Worm (Caenorhabditis elegans) whole organism, young adult: Measurements from ENCODE around the gene F52C9.3.

Source experiments
- B0261.1 ChIP-seq: sonication (generic microtip); optimal IDR thresholded peaks from 2 replicates; lab custom pipeline; 2016; ENCODE audit warnings: mild to moderate bottlenecking, missing genetic modification characterization, moderate library complexity, missing compliant biosample characterization
- C06A6.2 ChIP-seq: fragments of 200-800 bp; sonication (Bioruptor generic); conservative IDR thresholded peaks from 2 replicates; pipeline ENCODE4 v1.3.6; 2022; ENCODE audit warnings: missing genetic modification characterization, missing compliant biosample characterization
- F39B2.1 ChIP-seq: fragments of 200-800 bp; sonication (Bioruptor generic); IDR thresholded peaks from 2 replicates; pipeline ENCODE4 v1.3.6; 2022; ENCODE audit warnings: missing genetic modification reagents, missing genetic modification characterization, missing compliant biosample characterization
- F52B5.7 ChIP-seq: sonication (generic microtip); optimal IDR thresholded peaks from 2 replicates; lab custom pipeline; 2016; ENCODE audit warnings: mild to moderate bottlenecking, missing genetic modification characterization, missing compliant biosample characterization
- F55B11.4 ChIP-seq: sonication (generic microtip); optimal IDR thresholded peaks from 2 replicates; lab custom pipeline; 2016; ENCODE audit warnings: missing compliant biosample characterization, missing genetic modification characterization, borderline replicate concordance; ENCODE audit not compliant: insufficient read depth
- F57C9.4 ChIP-seq: sonication (generic microtip); optimal IDR thresholded peaks from 2 replicates; lab custom pipeline; 2017; ENCODE audit warnings: mild to moderate bottlenecking, missing genetic modification characterization, missing compliant biosample characterization
- K12H6.12 ChIP-seq: fragments of 200-800 bp; sonication (Bioruptor generic); optimal IDR thresholded peaks from 2 replicates; lab custom pipeline; 2018; ENCODE audit warnings: mild to moderate bottlenecking, missing genetic modification characterization, missing compliant biosample characterization
- Y53F4B.3 ChIP-seq: fragments of 200-800 bp; sonication (Bioruptor generic); IDR thresholded peaks from 2 replicates; pipeline ENCODE4 v1.3.6; 2022; ENCODE audit warnings: missing genetic modification reagents, missing genetic modification characterization, missing compliant biosample characterization
- Y79H2A.3 ChIP-seq: fragments of 200-800 bp; sonication (Bioruptor generic); conservative IDR thresholded peaks from 2 replicates; pipeline ENCODE4 v1.3.6; 2022; ENCODE audit warnings: missing genetic modification reagents, missing genetic modification characterization, missing compliant biosample characterization
- athp-1 ChIP-seq: sonication (generic microtip); optimal IDR thresholded peaks from 2 replicates; lab custom pipeline; 2017; ENCODE audit warnings: mild to moderate bottlenecking, missing genetic modification characterization, missing compliant biosample characterization
- attf-3 ChIP-seq: fragments of 200-800 bp; sonication (Bioruptor generic); conservative IDR thresholded peaks from 2 replicates; pipeline ENCODE4 v1.3.6; 2022; ENCODE audit warnings: missing genetic modification reagents, missing genetic modification characterization, missing compliant biosample characterization
- attf-5 ChIP-seq: fragments of 200-800 bp; sonication (Bioruptor generic); optimal IDR thresholded peaks from 2 replicates; lab custom pipeline; 2018; ENCODE audit warnings: mild to moderate bottlenecking, missing genetic modification characterization, missing compliant biosample characterization
- bed-2 ChIP-seq: fragments of 200-800 bp; sonication (Bioruptor generic); IDR thresholded peaks from 2 replicates; pipeline ENCODE4 v1.3.6; 2022; ENCODE audit warnings: missing genetic modification reagents, missing genetic modification characterization, missing compliant biosample characterization
- ccch-3 ChIP-seq: fragments of 200-800 bp; sonication (Bioruptor generic); optimal IDR thresholded peaks from 2 replicates; lab custom pipeline; 2018; ENCODE audit warnings: mild to moderate bottlenecking, missing genetic modification characterization, missing compliant biosample characterization
- cebp-1 ChIP-seq, 2 experiments: fragments of 200-800 bp in 1 of 2; sonication (Bioruptor generic) in 1 of 2; sonication (generic microtip) in 1 of 2; IDR thresholded peaks in 1 of 2; optimal IDR thresholded peaks in 1 of 2; 2 replicates each; pipeline versions ENCODE4 v1.3.6 to Lab custom; 2017 to 2022; ENCODE audit warnings: missing compliant biosample characterization in 2 of 2, missing genetic modification characterization in 2 of 2, mild to moderate bottlenecking in 1 of 2, missing genetic modification reagents in 1 of 2, moderate library complexity in 1 of 2
- ceh-27 ChIP-seq: fragments of 200-800 bp; sonication (Bioruptor generic); optimal IDR thresholded peaks from 2 replicates; lab custom pipeline; 2018; ENCODE audit warnings: mild to moderate bottlenecking, missing genetic modification characterization, moderate library complexity, missing compliant biosample characterization
- chd-7 ChIP-seq: sonication (generic microtip); optimal IDR thresholded peaks from 2 replicates; lab custom pipeline; 2016; ENCODE audit warnings: mild to moderate bottlenecking, missing genetic modification characterization, moderate library complexity, missing compliant biosample characterization
- egrh-3 ChIP-seq: fragments of 200-800 bp; sonication (Bioruptor generic); IDR thresholded peaks from 2 replicates; pipeline ENCODE4 v1.3.6; 2022; ENCODE audit warnings: missing genetic modification reagents, missing genetic modification characterization, missing compliant biosample characterization
- hrde-1 ChIP-seq: sonication (generic microtip); optimal IDR thresholded peaks from 2 replicates; lab custom pipeline; 2016; ENCODE audit warnings: missing genetic modification characterization, mild to moderate bottlenecking, missing compliant biosample characterization, moderate library complexity, missing genotype, missing genetic modification reagents, borderline replicate concordance
- hsf-1 ChIP-seq: fragments of 200-800 bp; sonication (Bioruptor generic); IDR thresholded peaks from 2 replicates; pipeline ENCODE4 v1.3.6; 2022; ENCODE audit warnings: missing genetic modification reagents, missing genetic modification characterization, missing compliant biosample characterization
- lag-1 ChIP-seq: fragments of 200-800 bp; sonication (Bioruptor generic); IDR thresholded peaks from 2 replicates; pipeline ENCODE4 v1.3.6; 2022; ENCODE audit warnings: missing genetic modification reagents, missing genetic modification characterization, missing compliant biosample characterization
- let-526 ChIP-seq: fragments of 200-800 bp; sonication (Bioruptor generic); IDR thresholded peaks from 2 replicates; pipeline ENCODE4 v1.3.6; 2022; ENCODE audit warnings: missing genetic modification reagents, missing genetic modification characterization, missing compliant biosample characterization
- let-607 ChIP-seq, 2 experiments: fragments of 200-800 bp in 1 of 2; sonication (Bioruptor generic) in 1 of 2; sonication (generic microtip) in 1 of 2; optimal IDR thresholded peaks; 2 replicates each; lab custom pipeline; 2016 to 2018; ENCODE audit warnings: mild to moderate bottlenecking in 2 of 2, missing compliant biosample characterization in 2 of 2, missing genetic modification characterization in 2 of 2, moderate library complexity in 2 of 2, missing genotype in 1 of 2
- lin-54 ChIP-seq: fragments of 200-800 bp; sonication (Bioruptor generic); optimal IDR thresholded peaks from 2 replicates; lab custom pipeline; 2018; ENCODE audit warnings: mild to moderate bottlenecking, missing genetic modification characterization, missing compliant biosample characterization
- madf-10 ChIP-seq: sonication (generic microtip); optimal IDR thresholded peaks from 2 replicates; lab custom pipeline; 2016; ENCODE audit warnings: mild to moderate bottlenecking, missing genetic modification characterization, missing compliant biosample characterization
- madf-3 ChIP-seq: fragments of 200-800 bp; sonication (Bioruptor generic); IDR thresholded peaks from 2 replicates; pipeline ENCODE4 v1.3.6; 2022; ENCODE audit warnings: missing genetic modification reagents, missing genetic modification characterization, missing compliant biosample characterization
- madf-6 ChIP-seq: fragments of 200-800 bp; sonication (Bioruptor generic); IDR thresholded peaks from 2 replicates; pipeline ENCODE4 v1.3.6; 2022; ENCODE audit warnings: missing genetic modification reagents, missing genetic modification characterization, missing compliant biosample characterization
- madf-8 ChIP-seq: fragments of 200-800 bp; sonication (Bioruptor generic); conservative IDR thresholded peaks from 2 replicates; pipeline ENCODE4 v1.3.6; 2022; ENCODE audit warnings: missing genetic modification reagents, missing genetic modification characterization, missing compliant biosample characterization
- mes-4 ChIP-seq: sonication (generic microtip); optimal IDR thresholded peaks from 2 replicates; lab custom pipeline; 2016; ENCODE audit warnings: missing genotype, missing genetic modification characterization, missing compliant biosample characterization
- nfya-2 ChIP-seq: fragments of 200-800 bp; sonication (Bioruptor generic); IDR thresholded peaks from 2 replicates; pipeline ENCODE4 v1.3.6; 2022; ENCODE audit warnings: missing genetic modification reagents, missing genetic modification characterization, missing compliant biosample characterization
- nfyb-1 ChIP-seq: fragments of 200-800 bp; sonication (Bioruptor generic); IDR thresholded peaks from 2 replicates; pipeline ENCODE4 v1.3.6; 2022; ENCODE audit warnings: missing genetic modification reagents, missing genetic modification characterization, missing compliant biosample characterization
- nhr-27 ChIP-seq: fragments of 200-800 bp; sonication (Bioruptor generic); optimal IDR thresholded peaks from 2 replicates; lab custom pipeline; 2018; ENCODE audit warnings: mild to moderate bottlenecking, missing genetic modification characterization, moderate library complexity, missing compliant biosample characterization
- pbrm-1 ChIP-seq: fragments of 200-800 bp; sonication (Bioruptor generic); IDR thresholded peaks from 2 replicates; pipeline ENCODE4 v1.3.6; 2022; ENCODE audit warnings: missing genetic modification reagents, missing genetic modification characterization, missing compliant biosample characterization
- pha-4 ChIP-seq: fragments of 150-350 bp; sonication (generic microtip); optimal IDR thresholded peaks from 2 replicates; lab custom pipeline; 2014; ENCODE audit warnings: missing biosample characterization, missing genetic modification reagents, missing genetic modification characterization
- sdz-38 ChIP-seq: sonication (generic microtip); optimal IDR thresholded peaks from 2 replicates; lab custom pipeline; 2016; ENCODE audit warnings: missing genotype, missing genetic modification characterization, missing compliant biosample characterization
- snpc-1.1 ChIP-seq: sonication (generic microtip); optimal IDR thresholded peaks from 2 replicates; lab custom pipeline; 2017; ENCODE audit warnings: missing genetic modification characterization, mild to moderate bottlenecking, missing compliant biosample characterization, antibody characterized with exemption, moderate library complexity, missing genotype, missing genetic modification reagents; ENCODE audit not compliant: insufficient read depth
- sptf-2 ChIP-seq: fragments of 200-800 bp; sonication (Bioruptor generic); optimal IDR thresholded peaks from 2 replicates; lab custom pipeline; 2018; ENCODE audit warnings: mild to moderate bottlenecking, missing genetic modification characterization, missing compliant biosample characterization
- tbp1 ChIP-seq: fragments of 200-800 bp; sonication (Bioruptor generic); optimal IDR thresholded peaks from 2 replicates; lab custom pipeline; 2018; ENCODE audit warnings: mild to moderate bottlenecking, missing genetic modification characterization, missing compliant biosample characterization
- tbx-9 ChIP-seq: sonication (generic microtip); optimal IDR thresholded peaks from 2 replicates; lab custom pipeline; 2016; ENCODE audit warnings: borderline replicate concordance, missing genetic modification characterization, inconsistent platforms, missing compliant biosample characterization
- tlf-1 ChIP-seq: fragments of 200-800 bp; sonication (Bioruptor generic); optimal IDR thresholded peaks from 2 replicates; lab custom pipeline; 2018; ENCODE audit warnings: mild to moderate bottlenecking, missing genetic modification characterization, missing compliant biosample characterization
- zfh-2 ChIP-seq: fragments of 200-800 bp; sonication (Bioruptor generic); conservative IDR thresholded peaks from 2 replicates; pipeline ENCODE4 v1.3.6; 2022; ENCODE audit warnings: missing genetic modification reagents, missing genetic modification characterization, missing compliant biosample characterization
- zim-3 ChIP-seq: sonication (generic microtip); optimal IDR thresholded peaks from 2 replicates; lab custom pipeline; 2017; ENCODE audit warnings: mild to moderate bottlenecking, missing genetic modification characterization, moderate library complexity, missing compliant biosample characterization
- ztf-18 ChIP-seq: sonication (generic microtip); optimal IDR thresholded peaks from 2 replicates; lab custom pipeline; 2016; ENCODE audit warnings: missing genotype, mild to moderate bottlenecking, missing genetic modification characterization, missing compliant biosample characterization
- ztf-28 ChIP-seq: fragments of 200-800 bp; sonication (Bioruptor generic); IDR thresholded peaks from 2 replicates; pipeline ENCODE4 v1.3.6; 2022; ENCODE audit warnings: missing genetic modification reagents, missing genetic modification characterization, missing compliant biosample characterization
- ztf-3 ChIP-seq: fragments of 200-800 bp; sonication (Bioruptor generic); optimal IDR thresholded peaks from 2 replicates; lab custom pipeline; 2018; ENCODE audit warnings: mild to moderate bottlenecking, missing genetic modification characterization, missing compliant biosample characterization
- ztf-6 ChIP-seq: fragments of 200-800 bp; sonication (Bioruptor generic); IDR thresholded peaks from 2 replicates; pipeline ENCODE4 v1.3.6; 2022; ENCODE audit warnings: missing genetic modification reagents, missing genetic modification characterization, missing compliant biosample characterization

Gene F52C9.3

DNA sequence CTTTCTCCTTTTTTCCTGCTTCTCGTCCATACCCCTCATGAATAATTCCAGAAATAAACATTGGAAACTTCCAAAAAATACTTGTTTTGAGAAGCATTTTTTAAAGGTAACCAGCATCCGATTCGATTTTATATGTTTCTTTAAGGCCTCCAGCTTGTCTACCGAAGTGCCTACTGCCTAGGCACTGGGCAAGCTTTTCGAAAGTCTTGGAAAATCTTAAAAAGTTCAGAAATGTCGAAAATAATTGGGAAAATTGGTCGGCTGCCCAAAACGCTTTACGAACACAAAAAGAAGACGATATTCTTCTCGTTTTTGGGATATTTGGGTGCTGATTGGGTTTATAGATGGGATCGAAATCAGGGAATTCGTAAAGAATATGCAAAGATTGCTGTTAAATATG lies at the start of gene F52C9.3:
TSS of gene F52C9.3 (plus strand) at position 225 of the 400 bp plus-strand sequence.
- TF ChIP-seq cebp-1 (GFP tag; IDR thresholded peaks at IDR 0.05; lab: Robert Waterston, UW) (no peak), cebp-1 (tag; optimal IDR thresholded peaks at IDR 0.05; lab: Kevin White, UChicago) (peak; percentile 51), lin-54 (GFP tag; lab: Kevin White, UChicago) (no peak), F55B11.4 (tag; lab: Kevin White, UChicago) (no peak), madf-8 (GFP tag; lab: Robert Waterston, UW) (no peak), ztf-3 (GFP tag; lab: Kevin White, UChicago) (no peak), zfh-2 (no peak), ztf-18 (no peak), F39B2.1 (GFP tag; lab: Robert Waterston, UW) (no peak), ccch-3 (GFP tag; lab: Kevin White, UChicago) (no peak), pbrm-1 (GFP tag; lab: Robert Waterston, UW) (0 out of 2 replicates have a peak, but pooled peaks have one; percentile 21), madf-3 (GFP tag; lab: Robert Waterston, UW) (no peak), lag-1 (no peak), zim-3 (no peak), egrh-3 (no peak), F57C9.4 (tag; lab: Kevin White, UChicago) (no peak), K12H6.12 (tag; lab: Kevin White, UChicago) (no peak), sptf-2 (no peak), hsf-1 (GFP tag; lab: Robert Waterston, UW) (no peak), attf-3 (GFP tag; lab: Robert Waterston, UW) (no peak), mes-4 (no peak), Y79H2A.3 (GFP tag; lab: Robert Waterston, UW) (no peak), sdz-38 (tag; lab: Kevin White, UChicago) (no peak), nhr-27 (tag; lab: Kevin White, UChicago) (peak; percentile 12), pha-4 (tag; lab: Kevin White, UChicago) (no peak), ztf-6 (no peak), let-526 (no peak), nfyb-1 (GFP tag; lab: Robert Waterston, UW) (0 out of 2 replicates have a peak, but pooled peaks have one; percentile 36), hrde-1 (no peak), tlf-1 (GFP tag; lab: Kevin White, UChicago) (peak; percentile 41), let-607 (tag; optimal IDR thresholded peaks at IDR 0.05; lab: Kevin White, UChicago) (no peak), madf-6 (GFP tag; lab: Robert Waterston, UW) (0 out of 2 replicates have a peak, but pooled peaks have one; percentile 29), tbp1 (peak; percentile 23), athp-1 (tag; lab: Kevin White, UChicago) (no peak), madf-10 (tag; lab: Kevin White, UChicago) (no peak), ceh-27 (GFP tag; lab: Kevin White, UChicago) (no peak), bed-2 (no peak), ztf-28 (GFP tag; lab: Robert Waterston, UW) (no peak), attf-5 (GFP tag; lab: Kevin White, UChicago) (peak; percentile 5), C06A6.2 (GFP tag; lab: Robert Waterston, UW) (no peak), B0261.1 (tag; lab: Kevin White, UChicago) (no peak), snpc-1.1 (tag; lab: Kevin White, UChicago) (no peak), chd-7 (tag; lab: Kevin White, UChicago) (peak; percentile 29), Y53F4B.3 (GFP tag; lab: Robert Waterston, UW) (no peak), nfya-2 (GFP tag; lab: Robert Waterston, UW) (no peak), F52B5.7 (no peak), tbx-9 (no peak)
- TF ChIP-seq, all 124 proteins: peak for 9
